Worm (Caenorhabditis elegans) whole organism, L1 larva: ENCODE data around the gene srh-219.

Experiments used
- C04F5.9 ChIP-seq: sonication (generic microtip); optimal IDR thresholded peaks from 2 replicates; lab custom pipeline; 2016; ENCODE audit warnings: missing genetic modification characterization, missing compliant biosample characterization
- C16A3.4 ChIP-seq: fragments of 150-350 bp; optimal IDR thresholded peaks from 2 replicates; lab custom pipeline; 2014; ENCODE audit warnings: missing biosample characterization, missing genetic modification characterization
- F16B12.6 ChIP-seq: fragments of 150-350 bp; optimal IDR thresholded peaks from 2 replicates; lab custom pipeline; 2014; ENCODE audit warnings: missing biosample characterization, missing genetic modification characterization
- aly-2 ChIP-seq: fragments of 150-350 bp; optimal IDR thresholded peaks from 2 replicates; lab custom pipeline; 2014; ENCODE audit warnings: missing biosample characterization, missing genetic modification characterization
- ceh-8 ChIP-seq: fragments of 200-800 bp; sonication (Bioruptor generic); optimal IDR thresholded peaks from 2 replicates; lab custom pipeline; 2018; ENCODE audit warnings: mild to moderate bottlenecking, missing genetic modification characterization, moderate library complexity, missing compliant biosample characterization
- ceh-82 ChIP-seq, 3 experiments: fragments of 150-350 bp in 1 of 3; sonication (generic microtip) in 2 of 3; optimal IDR thresholded peaks; 2 replicates each; lab custom pipeline; 2014 to 2017; ENCODE audit warnings: missing biosample characterization in 3 of 3, missing genetic modification characterization in 3 of 3
- dpl-1 ChIP-seq, 3 experiments: fragments of 150-350 bp in 2 of 3; sonication (generic microtip) in 1 of 3; optimal IDR thresholded peaks; 2 replicates each; lab custom pipeline; 2014 to 2017; ENCODE audit warnings: missing biosample characterization in 3 of 3, missing genetic modification characterization in 3 of 3, missing genetic modification reagents in 3 of 3
- efl-1 ChIP-seq, 4 experiments: fragments of 150-350 bp; optimal IDR thresholded peaks in 3 of 4; peaks in 1 of 4; 1 replicate in 1 of 4; 2 replicates in 3 of 4; lab custom pipeline; 2014; ENCODE audit warnings: missing biosample characterization in 2 of 4, missing genetic modification characterization in 2 of 4, missing genetic modification reagents in 2 of 4
- elt-2 ChIP-seq: sonication (generic microtip); optimal IDR thresholded peaks from 2 replicates; lab custom pipeline; 2016; ENCODE audit warnings: missing genetic modification characterization, mild to moderate bottlenecking, inconsistent platforms, missing compliant biosample characterization, missing genetic modification reagents
- hlh-17 ChIP-seq: fragments of 200-800 bp; sonication (Bioruptor generic); optimal IDR thresholded peaks from 2 replicates; lab custom pipeline; 2018; ENCODE audit warnings: missing genetic modification characterization, mild to moderate bottlenecking, missing compliant biosample characterization, moderate library complexity, borderline replicate concordance
- irx-1 ChIP-seq: sonication (generic microtip); optimal IDR thresholded peaks from 2 replicates; lab custom pipeline; 2016; ENCODE audit warnings: missing genetic modification characterization, missing compliant biosample characterization
- jun-1 ChIP-seq: fragments of 150-350 bp; optimal IDR thresholded peaks from 2 replicates; lab custom pipeline; 2014; ENCODE audit warnings: missing biosample characterization, missing genetic modification reagents, missing genetic modification characterization
- lin-13 ChIP-seq: fragments of 150-350 bp; optimal IDR thresholded peaks from 2 replicates; lab custom pipeline; 2014; ENCODE audit warnings: missing biosample characterization, missing genetic modification reagents, missing genetic modification characterization
- lin-14 ChIP-seq: fragments of 200-800 bp; sonication (Bioruptor generic); optimal IDR thresholded peaks from 2 replicates; lab custom pipeline; 2018; ENCODE audit warnings: mild to moderate bottlenecking, missing genetic modification characterization, moderate library complexity, missing compliant biosample characterization
- lin-35 ChIP-seq, 2 experiments: fragments of 150-350 bp; optimal IDR thresholded peaks; 2 replicates each; lab custom pipeline; 2014; ENCODE audit warnings: missing biosample characterization in 2 of 2, missing genetic modification characterization in 2 of 2, missing genetic modification reagents in 2 of 2
- lir-3 ChIP-seq: sonication (generic microtip); optimal IDR thresholded peaks from 2 replicates; lab custom pipeline; 2016; ENCODE audit warnings: mild to moderate bottlenecking, missing genetic modification characterization, moderate library complexity, missing compliant biosample characterization; ENCODE audit not compliant: poor library complexity
- mdl-1 ChIP-seq, 2 experiments: fragments of 150-350 bp; optimal IDR thresholded peaks; 2 replicates each; lab custom pipeline; 2014 to 2017; ENCODE audit warnings: missing biosample characterization in 2 of 2, missing genetic modification characterization in 2 of 2, inconsistent platforms in 1 of 2
- mef-2 ChIP-seq: fragments of 150-350 bp; optimal IDR thresholded peaks from 2 replicates; lab custom pipeline; 2014; ENCODE audit warnings: missing biosample characterization, missing genetic modification characterization
- mep-1 ChIP-seq: fragments of 150-350 bp; optimal IDR thresholded peaks from 2 replicates; lab custom pipeline; 2014; ENCODE audit warnings: missing biosample characterization, missing genetic modification characterization
- nhr-12 ChIP-seq: sonication (generic microtip); optimal IDR thresholded peaks from 2 replicates; lab custom pipeline; 2017; ENCODE audit warnings: missing biosample characterization, missing genetic modification characterization
- nhr-19 ChIP-seq: fragments of 200-800 bp; sonication (Bioruptor generic); conservative IDR thresholded peaks from 2 replicates; pipeline ENCODE4 v1.3.6; 2022; ENCODE audit warnings: missing genetic modification characterization, missing compliant biosample characterization
- nhr-20 ChIP-seq: sonication (generic microtip); optimal IDR thresholded peaks from 2 replicates; lab custom pipeline; 2016; ENCODE audit warnings: mild to moderate bottlenecking, missing genetic modification characterization, missing compliant biosample characterization
- nhr-237 ChIP-seq: fragments of 150-350 bp; optimal IDR thresholded peaks from 2 replicates; lab custom pipeline; 2014; ENCODE audit warnings: missing biosample characterization, missing genetic modification characterization
- nhr-28 ChIP-seq: fragments of 150-350 bp; optimal IDR thresholded peaks from 2 replicates; lab custom pipeline; 2014; ENCODE audit warnings: missing biosample characterization, missing genetic modification characterization
- nhr-47 ChIP-seq: sonication (generic microtip); optimal IDR thresholded peaks from 2 replicates; lab custom pipeline; 2016; ENCODE audit warnings: mild to moderate bottlenecking, missing genetic modification characterization, moderate library complexity, missing compliant biosample characterization
- nhr-77 ChIP-seq: fragments of 150-350 bp; optimal IDR thresholded peaks from 2 replicates; lab custom pipeline; 2014; ENCODE audit warnings: missing biosample characterization, missing genetic modification characterization
- nhr-85 ChIP-seq: sonication (generic microtip); peaks from one replicate; lab custom pipeline; 2016; ENCODE audit warnings: missing genetic modification characterization, inconsistent platforms, missing compliant biosample characterization
- nhr-90 ChIP-seq: sonication (generic microtip); optimal IDR thresholded peaks from 2 replicates; lab custom pipeline; 2016; ENCODE audit warnings: mild to moderate bottlenecking, missing genetic modification characterization, missing compliant biosample characterization; ENCODE audit not compliant: poor library complexity
- rnt-1 ChIP-seq: sonication (generic microtip); optimal IDR thresholded peaks from 2 replicates; lab custom pipeline; 2016; ENCODE audit warnings: mild to moderate bottlenecking, missing genetic modification characterization, moderate library complexity, missing compliant biosample characterization
- skn-1 ChIP-seq: fragments of 150-350 bp; optimal IDR thresholded peaks from 2 replicates; lab custom pipeline; 2014; ENCODE audit warnings: missing biosample characterization, missing genetic modification characterization
- snu-23 ChIP-seq: sonication (generic microtip); optimal IDR thresholded peaks from 2 replicates; lab custom pipeline; 2016; ENCODE audit warnings: missing genetic modification characterization, missing compliant biosample characterization
- sox-4 ChIP-seq: sonication (generic microtip); optimal IDR thresholded peaks from 2 replicates; lab custom pipeline; 2016; ENCODE audit warnings: missing genetic modification characterization, missing compliant biosample characterization
- sup-37 ChIP-seq: fragments of 200-800 bp; sonication (Bioruptor generic); optimal IDR thresholded peaks from 2 replicates; lab custom pipeline; 2018; ENCODE audit warnings: mild to moderate bottlenecking, missing genetic modification characterization, missing compliant biosample characterization
- swsn-7 ChIP-seq: sonication (generic microtip); optimal IDR thresholded peaks from 2 replicates; lab custom pipeline; 2016; ENCODE audit warnings: missing genetic modification characterization, missing compliant biosample characterization
- tbx-2 ChIP-seq: sonication (generic microtip); optimal IDR thresholded peaks from 2 replicates; lab custom pipeline; 2016; ENCODE audit warnings: missing genetic modification characterization, missing compliant biosample characterization
- unc-98 ChIP-seq: fragments of 200-800 bp; sonication (Bioruptor generic); IDR thresholded peaks from 2 replicates; pipeline ENCODE4 v1.3.6; 2022; ENCODE audit warnings: missing genetic modification characterization, missing compliant biosample characterization
- xbp-1 ChIP-seq: sonication (generic microtip); optimal IDR thresholded peaks from 2 replicates; lab custom pipeline; 2016; ENCODE audit warnings: missing genetic modification characterization, missing compliant biosample characterization
- ztf-11 ChIP-seq, 2 experiments: sonication (generic microtip); optimal IDR thresholded peaks; 2 replicates each; lab custom pipeline; 2016 to 2017; ENCODE audit warnings: missing genetic modification characterization in 2 of 2, missing biosample characterization in 1 of 2, missing compliant biosample characterization in 1 of 2

Gene srh-219

ce11 chrV:15497731-15498130, 2.5 kb downstream of the srh-219 start (continued):
- no peak for TF ChIP-seq skn-1 (tag; lab: Kevin White, UChicago)

ce11 chrV:15498434-15498833, 3.2 kb downstream of the srh-219 start, which contains the start of gene C06B8.7:
C06B8.7 (plus strand) TSS chrV:15498734.
- TF ChIP-seq aly-2 (tag; lab: Kevin White, UChicago) (no peak), mep-1 (tag; lab: Kevin White, UChicago) (no peak)

- peak; percentile 7 for TF ChIP-seq elt-2 (tag; lab: Kevin White, UChicago)
- TF ChIP-seq irx-1, result no peak
- TF ChIP-seq efl-1 (optimal IDR thresholded peaks at IDR 0.05; lab: Kevin White, UChicago), result peak in 1 of 2 experiments; percentile 11
- peak in 1 of 2 experiments; percentile 77 for TF ChIP-seq efl-1 (GFP tag; optimal IDR thresholded peaks at IDR 0.05 in 1 of 2; lab: Kevin White, UChicago)
- TF ChIP-seq lin-14, result peak; percentile 2
- TF ChIP-seq, all 84 proteins: peak for 3
Observed at ce11 chrV:15499099-15499498, 3.8 kb downstream of the srh-219 start.

ce11 chrV:15503603-15504002, 8.3 kb downstream of the srh-219 start:
- TF ChIP-seq F16B12.6 (tag; lab: Kevin White, UChicago) (no peak), nhr-47 (no peak), efl-1 (optimal IDR thresholded peaks at IDR 0.05; lab: Kevin White, UChicago) (no peak), efl-1 (GFP tag; optimal IDR thresholded peaks at IDR 0.05 in 1 of 2; lab: Kevin White, UChicago) (peak in 1 of 2 experiments; percentile 79), nhr-237 (tag; lab: Kevin White, UChicago) (no peak)

- TF ChIP-seq nhr-28 (tag; lab: Kevin White, UChicago) (no peak), ceh-8 (GFP tag; lab: Kevin White, UChicago) (no peak), lin-35 (GFP tag; optimal IDR thresholded peaks at IDR 0.05; lab: Kevin White, UChicago) (peak; percentile 28 to 65), nhr-19 (GFP tag; lab: Robert Waterston, UW) (peak; percentile 57), C16A3.4 (tag; lab: Kevin White, UChicago) (peak; percentile 37), hlh-17 (GFP tag; lab: Kevin White, UChicago) (no peak), mep-1 (tag; lab: Kevin White, UChicago) (no peak), jun-1 (peak; percentile 0), swsn-7 (tag; lab: Kevin White, UChicago) (peak; percentile 47), ztf-11 (tag; optimal IDR thresholded peaks at IDR 0.05; lab: Kevin White, UChicago) (peak in 1 of 2 experiments; percentile 4), dpl-1 (GFP tag; optimal IDR thresholded peaks at IDR 0.05; lab: Kevin White, UChicago) (peak in 1 of 3 experiments; percentile 26), lin-13 (GFP tag; lab: Kevin White, UChicago) (peak; percentile 45), nhr-85 (tag; lab: Kevin White, UChicago) (peak; percentile 54), ceh-82 (tag; optimal IDR thresholded peaks at IDR 0.05; lab: Kevin White, UChicago) (peak in 2 of 3 experiments; percentile 10 to 52), skn-1 (tag; lab: Kevin White, UChicago) (peak; percentile 41), mef-2 (no peak), elt-2 (tag; lab: Kevin White, UChicago) (peak; percentile 15), nhr-20 (tag; lab: Kevin White, UChicago) (peak; percentile 55), tbx-2 (tag; lab: Kevin White, UChicago) (peak; percentile 16), rnt-1 (peak; percentile 73), nhr-77 (peak; percentile 49), efl-1 (optimal IDR thresholded peaks at IDR 0.05; lab: Kevin White, UChicago) (peak in 1 of 2 experiments; percentile 46), efl-1 (GFP tag; optimal IDR thresholded peaks at IDR 0.05 in 1 of 2; lab: Kevin White, UChicago) (peak; percentile 29 to 93), sup-37 (GFP tag; lab: Kevin White, UChicago) (peak; percentile 11), mdl-1 (tag; optimal IDR thresholded peaks at IDR 0.05; lab: Kevin White, UChicago) (peak in 1 of 2 experiments; percentile 33), snu-23 (GFP tag; lab: Kevin White, UChicago) (peak; percentile 51), nhr-90 (tag; lab: Kevin White, UChicago) (peak; percentile 56), nhr-47 (peak; percentile 54), lir-3 (tag; lab: Kevin White, UChicago) (no peak), C04F5.9 (no peak), unc-98 (GFP tag; lab: Robert Waterston, UW) (no peak), sox-4 (no peak), xbp-1 (tag; lab: Kevin White, UChicago) (peak; percentile 1), nhr-12 (tag; lab: Kevin White, UChicago) (no peak)
Observed at ce11 chrV:15505068-15505467, 9.8 kb downstream of the srh-219 start.
